Fruit fly (Drosophila melanogaster) whole organism, larva: ENCODE data around the gene cpo.

Experiments
- noc ChIP-seq: fragments of 200-800 bp; sonication (Bioruptor generic); optimal IDR thresholded peaks from 3 replicates; lab custom pipeline; 2019; ENCODE audit warnings: missing biosample characterization, mild to moderate bottlenecking, missing genetic modification characterization, moderate library complexity

Gene cpo

dm6 chr3R:17941086-17941485, 21.5 kb downstream of the cpo start:
- TF ChIP-seq noc: no peak

- TF ChIP-seq noc: no peak
Observed at dm6 chr3R:17943359-17944232, 24.0 kb downstream of the cpo start.

dm6 chr3R:17944296-17944695, 24.7 kb downstream of the cpo start:
- no peak for TF ChIP-seq noc

dm6 chr3R:17945753-17946152, 26.1 kb downstream of the cpo start:
- TF ChIP-seq noc: no peak

- TF ChIP-seq noc: no peak
Observed at dm6 chr3R:17946246-17946645, 26.6 kb downstream of the cpo start.

dm6 chr3R:17948227-17949206, 28.9 kb downstream of the cpo start:
- TF ChIP-seq noc: no peak

dm6 chr3R:17949362-17950121, 29.9 kb downstream of the cpo start:
- TF ChIP-seq noc: peak; percentile 46

dm6 chr3R:17950398-17950797, 30.8 kb downstream of the cpo start:
- no peak for TF ChIP-seq noc

dm6 chr3R:17951285-17951684, 31.7 kb downstream of the cpo start:
- no peak for TF ChIP-seq noc

- no peak for TF ChIP-seq noc
Observed at dm6 chr3R:17951780-17952179, 32.1 kb downstream of the cpo start.

- no peak for TF ChIP-seq noc
Observed at dm6 chr3R:17952412-17952811, 32.8 kb downstream of the cpo start.

- TF ChIP-seq noc: no peak
Observed at dm6 chr3R:17953884-17954283, 34.3 kb downstream of the cpo start.

dm6 chr3R:17955737-17956136, 36.1 kb downstream of the cpo start:
- TF ChIP-seq noc: no peak

- TF ChIP-seq noc: no peak
Observed at dm6 chr3R:17957782-17958181, 38.1 kb downstream of the cpo start.

dm6 chr3R:17958304-17958703, 38.7 kb downstream of the cpo start:
- TF ChIP-seq noc: no peak

- TF ChIP-seq noc: no peak
Observed at dm6 chr3R:17965381-17965780, 45.7 kb downstream of the cpo start.

dm6 chr3R:17966013-17966412, 46.4 kb downstream of the cpo start:
- TF ChIP-seq noc: peak; percentile 14
